Worm (Caenorhabditis elegans) whole organism, young adult: ENCODE results near the gene K06A9.1.

Experiments used
- B0261.1 ChIP-seq: sonication (generic microtip); optimal IDR thresholded peaks from 2 replicates; lab custom pipeline; 2016; ENCODE audit warnings: mild to moderate bottlenecking, missing genetic modification characterization, moderate library complexity, missing compliant biosample characterization
- D2030.7 ChIP-seq: fragments of 200-800 bp; sonication (Bioruptor generic); IDR thresholded peaks from 2 replicates; pipeline ENCODE4 v1.3.6; 2022; ENCODE audit warnings: missing genetic modification reagents, missing genetic modification characterization, missing compliant biosample characterization
- lin-35 ChIP-seq, 3 experiments: fragments of 150-350 bp in 2 of 3; sonication (generic microtip) in 1 of 3; optimal IDR thresholded peaks; 2 replicates each; lab custom pipeline; 2014 to 2018; ENCODE audit warnings: missing biosample characterization in 3 of 3, missing genetic modification characterization in 3 of 3, missing genetic modification reagents in 3 of 3
- lsy-27 ChIP-seq: sonication (generic microtip); optimal IDR thresholded peaks from 2 replicates; lab custom pipeline; 2017; ENCODE audit warnings: missing genetic modification characterization, mild to moderate bottlenecking, missing compliant biosample characterization, antibody characterized with exemption, missing genotype, borderline replicate concordance; ENCODE audit not compliant: insufficient read depth
- nfya-2 ChIP-seq: fragments of 200-800 bp; sonication (Bioruptor generic); IDR thresholded peaks from 2 replicates; pipeline ENCODE4 v1.3.6; 2022; ENCODE audit warnings: missing genetic modification reagents, missing genetic modification characterization, missing compliant biosample characterization
- sea-2 ChIP-seq: fragments of 200-800 bp; sonication (Bioruptor generic); IDR thresholded peaks from 2 replicates; pipeline ENCODE4 v1.3.6; 2022; ENCODE audit warnings: missing genetic modification characterization, missing compliant biosample characterization
- snpc-4 ChIP-seq, 5 experiments: fragments of 150-350 bp in 1 of 5; sonication (generic microtip) in 4 of 5; optimal IDR thresholded peaks; 2 replicates each; lab custom pipeline; 2014 to 2018; ENCODE audit warnings: missing genetic modification characterization in 5 of 5, missing biosample characterization in 3 of 5, antibody characterized with exemption in 2 of 5, mild to moderate bottlenecking in 2 of 5, missing compliant biosample characterization in 2 of 5, missing genotype in 2 of 5, moderate library complexity in 2 of 5, missing genetic modification reagents in 1 of 5
- somi-1 ChIP-seq: fragments of 200-800 bp; sonication (Bioruptor generic); optimal IDR thresholded peaks from 2 replicates; lab custom pipeline; 2018; ENCODE audit warnings: mild to moderate bottlenecking, missing genetic modification characterization, missing compliant biosample characterization
- tbp1 ChIP-seq: fragments of 200-800 bp; sonication (Bioruptor generic); optimal IDR thresholded peaks from 2 replicates; lab custom pipeline; 2018; ENCODE audit warnings: mild to moderate bottlenecking, missing genetic modification characterization, missing compliant biosample characterization

- TF ChIP-seq tbp1: no peak
- TF ChIP-seq B0261.1 (tag; lab: Kevin White, UChicago): no peak
- TF ChIP-seq D2030.7 (GFP tag; lab: Robert Waterston, UW): no peak
- TF ChIP-seq lsy-27 (tag; lab: Kevin White, UChicago): no peak
- no peak for TF ChIP-seq lin-35 (GFP tag; optimal IDR thresholded peaks at IDR 0.05; lab: Kevin White, UChicago)
- no peak for TF ChIP-seq nfya-2 (GFP tag; lab: Robert Waterston, UW)
- TF ChIP-seq sea-2 (GFP tag; lab: Robert Waterston, UW): no peak
- no peak for TF ChIP-seq snpc-4 (GFP tag; optimal IDR thresholded peaks at IDR 0.05; lab: Kevin White, UChicago)
- TF ChIP-seq snpc-4 (tag; optimal IDR thresholded peaks at IDR 0.05; lab: Kevin White, UChicago): no peak
- TF ChIP-seq somi-1 (GFP tag; lab: Kevin White, UChicago): no peak
Measured at ce11 chrX:1517519-1517918, 29.8 kb upstream of the K06A9.1 start.
